Worm (Caenorhabditis elegans) whole organism, L4 larva: ENCODE data around the gene ctl-3.

ENCODE experiments used
- Y75B8A.6 ChIP-seq: fragments of 200-800 bp; sonication (Bioruptor generic); IDR thresholded peaks from 2 replicates; pipeline ENCODE4 v1.3.6; 2022; ENCODE audit warnings: missing genetic modification reagents, missing genetic modification characterization, missing compliant biosample characterization
- arid-1 ChIP-seq: fragments of 200-800 bp; sonication (Bioruptor generic); conservative IDR thresholded peaks from 2 replicates; pipeline ENCODE4 v1.3.6; 2022; ENCODE audit warnings: missing genetic modification reagents, missing genetic modification characterization, missing compliant biosample characterization
- ceh-32 ChIP-seq: sonication (generic microtip); optimal IDR thresholded peaks from 2 replicates; lab custom pipeline; 2016; ENCODE audit warnings: mild to moderate bottlenecking, missing genetic modification characterization, missing compliant biosample characterization; ENCODE audit not compliant: poor library complexity
- daf-19 ChIP-seq: fragments of 200-800 bp; sonication (Bioruptor generic); conservative IDR thresholded peaks from 2 replicates; pipeline ENCODE4 v1.3.6; 2022; ENCODE audit warnings: missing genetic modification characterization, missing compliant biosample characterization
- duxl-1 ChIP-seq: sonication (generic microtip); optimal IDR thresholded peaks from 2 replicates; lab custom pipeline; 2016; ENCODE audit warnings: mild to moderate bottlenecking, missing genetic modification characterization, moderate library complexity, missing compliant biosample characterization; ENCODE audit not compliant: poor library complexity
- fos-1 ChIP-seq: fragments of 150-350 bp; optimal IDR thresholded peaks from 2 replicates; lab custom pipeline; 2014; ENCODE audit warnings: missing biosample characterization, missing genetic modification characterization
- hlh-30 ChIP-seq: sonication (generic microtip); optimal IDR thresholded peaks from 2 replicates; lab custom pipeline; 2017; ENCODE audit warnings: antibody characterized with exemption, mild to moderate bottlenecking, missing genetic modification characterization, missing compliant biosample characterization; ENCODE audit not compliant: insufficient read depth
- lin-1 ChIP-seq: fragments of 200-800 bp; sonication (Bioruptor generic); IDR thresholded peaks from 2 replicates; pipeline ENCODE4 v1.3.6; 2022; ENCODE audit warnings: missing genetic modification reagents, missing genetic modification characterization, missing compliant biosample characterization
- lin-15B ChIP-seq: fragments of 150-350 bp; sonication (generic microtip); optimal IDR thresholded peaks from 3 replicates; lab custom pipeline; 2014; ENCODE audit warnings: missing biosample characterization, missing genetic modification characterization
- nhr-237 ChIP-seq: sonication (generic microtip); optimal IDR thresholded peaks from 2 replicates; lab custom pipeline; 2017; ENCODE audit warnings: missing biosample characterization, missing genetic modification characterization
- nhr-77 ChIP-seq: fragments of 150-350 bp; optimal IDR thresholded peaks from 2 replicates; lab custom pipeline; 2014; ENCODE audit warnings: missing biosample characterization, missing genetic modification characterization
- pqm-1 ChIP-seq: sonication (generic microtip); optimal IDR thresholded peaks from 2 replicates; lab custom pipeline; 2017; ENCODE audit warnings: missing biosample characterization, missing genetic modification characterization
- zfp-3 ChIP-seq: fragments of 200-800 bp; sonication (Bioruptor generic); conservative IDR thresholded peaks from 2 replicates; pipeline ENCODE4 v1.3.6; 2022; ENCODE audit warnings: missing genetic modification reagents, missing genetic modification characterization, missing compliant biosample characterization
- ztf-11 ChIP-seq: fragments of 150-350 bp; optimal IDR thresholded peaks from 2 replicates; lab custom pipeline; 2014; ENCODE audit warnings: missing biosample characterization, missing genetic modification characterization

- TF ChIP-seq hlh-30 (tag; lab: Kevin White, UChicago) (no peak), duxl-1 (tag; lab: Kevin White, UChicago) (no peak), zfp-3 (GFP tag; lab: Robert Waterston, UW) (no peak), nhr-77 (no peak), lin-1 (GFP tag; lab: Robert Waterston, UW) (no peak), lin-15B (tag; lab: Kevin White, UChicago) (no peak), daf-19 (no peak), arid-1 (GFP tag; lab: Robert Waterston, UW) (no peak), pqm-1 (no peak), nhr-237 (tag; lab: Kevin White, UChicago) (no peak), Y75B8A.6 (GFP tag; lab: Robert Waterston, UW) (no peak), fos-1 (no peak), ceh-32 (tag; lab: Kevin White, UChicago) (no peak), ztf-11 (tag; lab: Kevin White, UChicago) (no peak)
Observed at ce11 chrII:14359007-14359406, 48.4 kb upstream of the ctl-3 start.
